Fruit fly (Drosophila melanogaster) whole organism, embryonic: Measurements from ENCODE around the gene CG44362.

Experiments used
- CG10147 ChIP-seq: fragments of 200-800 bp; sonication (Bioruptor generic); optimal IDR thresholded peaks from 2 replicates; lab custom pipeline; 2019; ENCODE audit warnings: missing biosample characterization, mild to moderate bottlenecking, missing genetic modification characterization, moderate library complexity
- CG10274 ChIP-seq: fragments of 200-800 bp; sonication (Bioruptor generic); optimal IDR thresholded peaks from 3 replicates; lab custom pipeline; 2017; ENCODE audit warnings: missing biosample characterization, mild to moderate bottlenecking, missing genetic modification characterization
- CG12104 ChIP-seq: fragments of 200-800 bp; sonication (Bioruptor generic); optimal IDR thresholded peaks from 3 replicates; lab custom pipeline; 2016; ENCODE audit warnings: missing biosample characterization, missing genetic modification characterization
- CG12299 ChIP-seq: fragments of 200-800 bp; sonication (Bioruptor generic); optimal IDR thresholded peaks from 2 replicates; lab custom pipeline; 2018; ENCODE audit warnings: missing biosample characterization, mild to moderate bottlenecking, missing genetic modification characterization
- CG12659 ChIP-seq: fragments of 200-800 bp; sonication (Bioruptor generic); optimal IDR thresholded peaks from 3 replicates; lab custom pipeline; 2017; ENCODE audit warnings: mild to moderate bottlenecking, missing biosample characterization, missing genetic modification reagents, missing genetic modification characterization
- CG12942 ChIP-seq: fragments of 200-800 bp; sonication (Bioruptor generic); optimal IDR thresholded peaks from 3 replicates; lab custom pipeline; 2016; ENCODE audit warnings: missing biosample characterization, missing genetic modification characterization
- CG17359 ChIP-seq: fragments of 200-800 bp; sonication (Bioruptor generic); optimal IDR thresholded peaks from 3 replicates; lab custom pipeline; 2018; ENCODE audit warnings: missing biosample characterization, mild to moderate bottlenecking, missing genetic modification characterization, moderate library complexity
- CG18764 ChIP-seq: fragments of 200-800 bp; sonication (Bioruptor generic); optimal IDR thresholded peaks from 3 replicates; lab custom pipeline; 2016; ENCODE audit warnings: missing biosample characterization, missing genetic modification characterization
- CG2712 ChIP-seq: fragments of 200-800 bp; optimal IDR thresholded peaks from 3 replicates; lab custom pipeline; 2019; ENCODE audit warnings: missing biosample characterization, mild to moderate bottlenecking, missing genetic modification characterization, moderate library complexity
- CG30020 ChIP-seq: fragments of 200-800 bp; optimal IDR thresholded peaks from 2 replicates; lab custom pipeline; 2019; ENCODE audit warnings: missing biosample characterization, mild to moderate bottlenecking, missing genetic modification characterization, moderate library complexity
- CG3163 ChIP-seq: fragments of 200-800 bp; sonication (Bioruptor generic); optimal IDR thresholded peaks from 3 replicates; lab custom pipeline; 2016; ENCODE audit warnings: missing biosample characterization, missing genetic modification characterization
- CG34376 ChIP-seq: fragments of 200-800 bp; sonication (Bioruptor generic); optimal IDR thresholded peaks from 2 replicates; lab custom pipeline; 2018; ENCODE audit warnings: missing biosample characterization, mild to moderate bottlenecking, missing genetic modification characterization
- CG5180 ChIP-seq: fragments of 200-800 bp; sonication (Bioruptor generic); optimal IDR thresholded peaks from 3 replicates; lab custom pipeline; 2017; ENCODE audit warnings: missing biosample characterization, missing genetic modification characterization, mild to moderate bottlenecking, moderate library complexity, missing genetic modification reagents
- CG5953 ChIP-seq: fragments of 200-800 bp; sonication (Bioruptor generic); IDR thresholded peaks from 2 replicates; pipeline ENCODE4 v1.3.6; 2022; ENCODE audit warnings: missing biosample characterization, missing genetic modification characterization
- CG6254 ChIP-seq: fragments of 200-800 bp; sonication (Bioruptor generic); optimal IDR thresholded peaks from 3 replicates; lab custom pipeline; 2017; ENCODE audit warnings: mild to moderate bottlenecking, missing biosample characterization, missing genetic modification reagents, missing genetic modification characterization
- CG6654 ChIP-seq: fragments of 200-800 bp; sonication (Bioruptor generic); optimal IDR thresholded peaks from 2 replicates; lab custom pipeline; 2017; ENCODE audit warnings: missing biosample characterization, mild to moderate bottlenecking, missing genetic modification characterization
- CG6813 ChIP-seq: fragments of 200-800 bp; sonication (Bioruptor generic); optimal IDR thresholded peaks from 2 replicates; lab custom pipeline; 2017; ENCODE audit warnings: missing biosample characterization, missing genetic modification characterization, mild to moderate bottlenecking, moderate library complexity, missing genetic modification reagents
- CG8281 ChIP-seq: fragments of 200-800 bp; sonication (Bioruptor generic); optimal IDR thresholded peaks from 2 replicates; lab custom pipeline; 2018; ENCODE audit warnings: missing biosample characterization, mild to moderate bottlenecking, missing genetic modification characterization, moderate library complexity
- CG8478 ChIP-seq: fragments of >200 bp; optimal IDR thresholded peaks from 2 replicates; lab custom pipeline; 2018
- CG8944 ChIP-seq: fragments of 200-800 bp; sonication (Bioruptor generic); optimal IDR thresholded peaks from 3 replicates; lab custom pipeline; 2016; ENCODE audit warnings: missing biosample characterization, missing genetic modification characterization
- CG9727 ChIP-seq: fragments of 200-800 bp; sonication (Bioruptor generic); optimal IDR thresholded peaks from 3 replicates; lab custom pipeline; 2017; ENCODE audit warnings: missing biosample characterization, mild to moderate bottlenecking, missing genetic modification characterization
- E2f2 ChIP-seq: fragments of 200-800 bp; sonication (Bioruptor generic); IDR thresholded peaks from 2 replicates; pipeline ENCODE4 v1.3.6; 2022; ENCODE audit warnings: missing biosample characterization, missing genetic modification characterization
- Gug ChIP-seq: fragments of 200-800 bp; sonication (Bioruptor generic); IDR thresholded peaks from 4 replicates; pipeline ENCODE4 v1.3.6; 2022; ENCODE audit warnings: missing biosample characterization, missing genetic modification characterization
- Hr51 ChIP-seq, 2 experiments: fragments of 200-800 bp; sonication (Bioruptor generic); optimal IDR thresholded peaks; 2 replicates in 1 of 2; 3 replicates in 1 of 2; lab custom pipeline; 2016 to 2018; ENCODE audit warnings: missing biosample characterization in 2 of 2, missing genetic modification characterization in 2 of 2, mild to moderate bottlenecking in 1 of 2, moderate library complexity in 1 of 2
- Nf-YC ChIP-seq: fragments of 200-800 bp; optimal IDR thresholded peaks from 3 replicates; lab custom pipeline; 2019; ENCODE audit warnings: missing biosample characterization, mild to moderate bottlenecking, missing genetic modification characterization, moderate library complexity
- Oli ChIP-seq: fragments of 200-800 bp; sonication (Bioruptor generic); optimal IDR thresholded peaks from 2 replicates; lab custom pipeline; 2018; ENCODE audit warnings: missing biosample characterization, mild to moderate bottlenecking, missing genetic modification characterization, moderate library complexity
- Pdp1 ChIP-seq, 2 experiments: fragments of 200-800 bp; sonication (Bioruptor generic); optimal IDR thresholded peaks; 3 replicates each; lab custom pipeline; 2016; ENCODE audit warnings: missing biosample characterization in 2 of 2, missing genetic modification characterization in 2 of 2, mild to moderate bottlenecking in 1 of 2, moderate library complexity in 1 of 2
- Six4 ChIP-seq: fragments of 200-800 bp; sonication (Bioruptor generic); optimal IDR thresholded peaks from 2 replicates; lab custom pipeline; 2016; ENCODE audit warnings: missing biosample characterization, missing genetic modification characterization
- Vsx1 ChIP-seq: fragments of 200-800 bp; sonication (Bioruptor generic); optimal IDR thresholded peaks from 2 replicates; lab custom pipeline; 2017; ENCODE audit warnings: missing biosample characterization, mild to moderate bottlenecking, missing genetic modification characterization, missing genetic modification reagents
- Xbp1 ChIP-seq: fragments of 200-800 bp; sonication (Bioruptor generic); optimal IDR thresholded peaks from 3 replicates; lab custom pipeline; 2016; ENCODE audit warnings: missing biosample characterization, mild to moderate bottlenecking, missing genetic modification characterization
- chinmo ChIP-seq: fragments of 200-800 bp; sonication (Bioruptor generic); IDR thresholded peaks from 4 replicates; pipeline ENCODE4 v1.3.6; 2022; ENCODE audit warnings: missing biosample characterization, missing genetic modification characterization; ENCODE audit not compliant: partially characterized antibody
- crol ChIP-seq: fragments of 200-800 bp; sonication (Bioruptor generic); IDR thresholded peaks from 2 replicates; pipeline ENCODE4 v1.3.6; 2022; ENCODE audit warnings: missing biosample characterization, missing genetic modification characterization
- danr ChIP-seq: fragments of 200-800 bp; sonication (Bioruptor generic); IDR thresholded peaks from 2 replicates; pipeline ENCODE4 v1.3.6; 2022; ENCODE audit warnings: missing biosample characterization, missing genetic modification characterization
- dmrt11E ChIP-seq: fragments of 200-800 bp; sonication (Bioruptor generic); optimal IDR thresholded peaks from 3 replicates; lab custom pipeline; 2018; ENCODE audit warnings: missing biosample characterization, mild to moderate bottlenecking, missing genetic modification characterization, moderate library complexity
- emc ChIP-seq: fragments of 200-800 bp; sonication (Bioruptor generic); optimal IDR thresholded peaks from 2 replicates; lab custom pipeline; 2016; ENCODE audit warnings: missing biosample characterization, missing genetic modification characterization
- en ChIP-seq: fragments of 200-800 bp; sonication (Bioruptor generic); optimal IDR thresholded peaks from 2 replicates; lab custom pipeline; 2016; ENCODE audit warnings: missing biosample characterization, missing genetic modification characterization
- fd102C ChIP-seq: fragments of 200-800 bp; sonication (Bioruptor generic); optimal IDR thresholded peaks from 2 replicates; lab custom pipeline; 2018; ENCODE audit warnings: missing biosample characterization, mild to moderate bottlenecking, missing genetic modification characterization, moderate library complexity
- jumu ChIP-seq: fragments of 200-800 bp; sonication (Bioruptor generic); optimal IDR thresholded peaks from 3 replicates; lab custom pipeline; 2016; ENCODE audit warnings: missing biosample characterization, missing genetic modification characterization
- mirr ChIP-seq: fragments of 200-800 bp; sonication (Bioruptor generic); optimal IDR thresholded peaks from 3 replicates; lab custom pipeline; 2018; ENCODE audit warnings: missing biosample characterization, mild to moderate bottlenecking, missing genetic modification characterization
- ro ChIP-seq: fragments of 200-800 bp; sonication (Bioruptor generic); IDR thresholded peaks from 2 replicates; pipeline ENCODE4 v1.3.6; 2022; ENCODE audit warnings: missing biosample characterization, missing genetic modification characterization
- schlank ChIP-seq: fragments of 200-800 bp; sonication (Bioruptor generic); optimal IDR thresholded peaks from 2 replicates; lab custom pipeline; 2018; ENCODE audit warnings: missing biosample characterization, mild to moderate bottlenecking, missing genetic modification characterization
- sisA ChIP-seq: fragments of 200-800 bp; sonication (Bioruptor generic); IDR thresholded peaks from 2 replicates; pipeline ENCODE4 v1.3.6; 2022; ENCODE audit warnings: missing biosample characterization, missing genetic modification characterization
- slou ChIP-seq: fragments of 200-800 bp; sonication (Bioruptor generic); optimal IDR thresholded peaks from 3 replicates; lab custom pipeline; 2016; ENCODE audit warnings: missing biosample characterization, missing genetic modification characterization
- sqz ChIP-seq: fragments of 200-800 bp; sonication (Bioruptor generic); optimal IDR thresholded peaks from 3 replicates; lab custom pipeline; 2018; ENCODE audit warnings: missing biosample characterization, mild to moderate bottlenecking, missing genetic modification characterization
- tin ChIP-seq: fragments of 200-800 bp; sonication (Bioruptor generic); optimal IDR thresholded peaks from 3 replicates; lab custom pipeline; 2016; ENCODE audit warnings: missing biosample characterization, missing genetic modification characterization
- trh ChIP-seq: fragments of 200-800 bp; sonication (Bioruptor generic); optimal IDR thresholded peaks from 2 replicates; lab custom pipeline; 2016; ENCODE audit warnings: missing biosample characterization, missing genetic modification characterization
- usp ChIP-seq: fragments of >200 bp; optimal IDR thresholded peaks from 2 replicates; lab custom pipeline; 2017; ENCODE audit warnings: missing biosample characterization, missing genetic modification characterization
- vvl ChIP-seq: fragments of 200-800 bp; sonication (Bioruptor generic); IDR thresholded peaks from 2 replicates; pipeline ENCODE4 v1.3.6; 2022; ENCODE audit warnings: missing biosample characterization, missing genetic modification characterization
- yki ChIP-seq: fragments of >200 bp; optimal IDR thresholded peaks from 3 replicates; lab custom pipeline; 2018

CG44362 gene

dm6 chr3L:11375304-11375703 lies 22.0 kb upstream of the CG44362 start (continued):
- TF ChIP-seq Six4 (GFP tag; lab: Kevin White, UChicago): peak; percentile 69
- TF ChIP-seq CG8944 (GFP tag; lab: Kevin White, UChicago): peak; percentile 17
- no peak for TF ChIP-seq CG8478
- TF ChIP-seq Oli: peak; percentile 76
- TF ChIP-seq Gug: no peak
- TF ChIP-seq CG12104 (GFP tag; lab: Kevin White, UChicago): peak; percentile 52
- TF ChIP-seq en (GFP tag; lab: Kevin White, UChicago): no peak
- TF ChIP-seq CG12299 (tag; lab: Kevin White, UChicago): peak; percentile 38
- TF ChIP-seq, all 482 proteins: peak for 247

dm6 chr3L:11376224-11376813 lies 21.0 kb upstream of the CG44362 start:
- TF ChIP-seq tin (GFP tag; lab: Kevin White, UChicago) (no peak), slou (GFP tag; lab: Kevin White, UChicago) (no peak), yki (no peak), sisA (GFP tag; lab: Robert Waterston, UW) (no peak), CG12942 (GFP tag; lab: Kevin White, UChicago) (no peak), vvl (no peak; the same call in 1 of the 2 replicates), CG9727 (no peak), CG5180 (GFP tag; lab: Kevin White, UChicago) (no peak), E2f2 (GFP tag; lab: Robert Waterston, UW) (0 out of 2 replicates have a peak, but pooled peaks have one; percentile 7), crol (GFP tag; lab: Robert Waterston, UW) (peak; percentile 70), danr (no peak), Vsx1 (no peak), jumu (GFP tag; lab: Kevin White, UChicago) (no peak), CG3163 (GFP tag; lab: Kevin White, UChicago) (no peak), CG10147 (no peak), CG10274 (GFP tag; lab: Kevin White, UChicago) (no peak), Xbp1 (GFP tag; lab: Kevin White, UChicago) (no peak), mirr (GFP tag; lab: Kevin White, UChicago) (peak; percentile 38), chinmo (GFP tag; lab: Robert Waterston, UW) (0 out of 4 replicates have a peak, but pooled peaks have one; percentile 20), usp (GFP tag; lab: Kevin White, UChicago) (no peak), CG34376 (GFP tag; lab: Kevin White, UChicago) (peak; percentile 44), CG6813 (GFP tag; lab: Kevin White, UChicago) (no peak), CG17359 (no peak), CG8478 (no peak), schlank (tag; lab: Kevin White, UChicago) (no peak), Hr51 (GFP tag; optimal IDR thresholded peaks at IDR 0.05; lab: Kevin White, UChicago) (no peak), CG5953 (GFP tag; lab: Robert Waterston, UW) (no peak), Nf-YC (tag; lab: Kevin White, UChicago) (no peak), CG6254 (GFP tag; lab: Kevin White, UChicago) (no peak), dmrt11E (tag; lab: Kevin White, UChicago) (peak; percentile 5), CG8281 (tag; lab: Kevin White, UChicago) (no peak), CG30020 (tag; lab: Kevin White, UChicago) (no peak), CG2712 (tag; lab: Kevin White, UChicago) (no peak), CG18764 (GFP tag; lab: Kevin White, UChicago) (no peak), Pdp1 (GFP tag; optimal IDR thresholded peaks at IDR 0.05; lab: Kevin White, UChicago) (peak in 1 of 2 experiments; percentile 97), fd102C (GFP tag; lab: Kevin White, UChicago) (no peak), trh (GFP tag; lab: Kevin White, UChicago) (no peak), ro (GFP tag; lab: Robert Waterston, UW) (no peak), CG12659 (no peak), emc (GFP tag; lab: Kevin White, UChicago) (no peak), sqz (GFP tag; lab: Kevin White, UChicago) (no peak), CG6654 (GFP tag; lab: Kevin White, UChicago) (no peak)
